Fruit fly (Drosophila melanogaster) whole organism, embryonic: Measurements from ENCODE around the gene 5-HT2B.
A peak's percentile ranks its signal among the peaks of the same experiment; 100 is the strongest.

ENCODE experiments used
- Antp ChIP-seq: fragments of 200-800 bp; sonication (Bioruptor generic); optimal IDR thresholded peaks from 3 replicates; lab custom pipeline; 2016; ENCODE audit warnings: missing biosample characterization, missing genetic modification characterization
- Atf-2 ChIP-seq: fragments of 200-800 bp; sonication (Bioruptor generic); optimal IDR thresholded peaks from 2 replicates; lab custom pipeline; 2016; ENCODE audit warnings: missing biosample characterization, missing genetic modification characterization
- Awh ChIP-seq: fragments of 200-800 bp; sonication (Bioruptor generic); IDR thresholded peaks from 2 replicates; pipeline ENCODE4, ENCODE4 v1.3.6; 2022; ENCODE audit warnings: missing biosample characterization, missing genetic modification characterization
- B-H2 ChIP-seq: fragments of 200-800 bp; sonication (Bioruptor generic); optimal IDR thresholded peaks from 2 replicates; lab custom pipeline; 2018; ENCODE audit warnings: missing biosample characterization, mild to moderate bottlenecking, missing genetic modification characterization
- BEAF-32 ChIP-seq: fragments of 200-800 bp; sonication (Bioruptor generic); optimal IDR thresholded peaks from 3 replicates; lab custom pipeline; 2017; ENCODE audit warnings: missing biosample characterization, missing genetic modification characterization, mild to moderate bottlenecking, moderate library complexity, missing genetic modification reagents
- CG10462 ChIP-seq: fragments of 200-800 bp; sonication (Bioruptor generic); optimal IDR thresholded peaks from 2 replicates; lab custom pipeline; 2016; ENCODE audit warnings: missing biosample characterization, missing genetic modification characterization
- CG10959 ChIP-seq: fragments of 200-800 bp; sonication (Bioruptor generic); IDR thresholded peaks from 2 replicates; pipeline ENCODE4 v1.3.6; 2022; ENCODE audit warnings: missing biosample characterization, missing genetic modification characterization
- CG11695 ChIP-seq: fragments of 200-800 bp; sonication (Bioruptor generic); IDR thresholded peaks from 3 replicates; pipeline ENCODE4 v1.3.6; 2022; ENCODE audit warnings: missing biosample characterization, missing genetic modification characterization
- CG12155 ChIP-seq: fragments of 200-800 bp; sonication (Bioruptor generic); optimal IDR thresholded peaks from 3 replicates; lab custom pipeline; 2016; ENCODE audit warnings: missing biosample characterization, missing genetic modification characterization
- CG15514 ChIP-seq: fragments of 200-800 bp; sonication (Bioruptor generic); optimal IDR thresholded peaks from 3 replicates; lab custom pipeline; 2017; ENCODE audit warnings: missing biosample characterization, missing genetic modification characterization, mild to moderate bottlenecking, moderate library complexity, missing genetic modification reagents
- CG18476 ChIP-seq: fragments of 200-800 bp; sonication (Bioruptor generic); optimal IDR thresholded peaks from 2 replicates; lab custom pipeline; 2016; ENCODE audit warnings: missing biosample characterization, mild to moderate bottlenecking, missing genetic modification characterization
- CG3065 ChIP-seq: fragments of 200-800 bp; sonication (Bioruptor generic); optimal IDR thresholded peaks from 2 replicates; lab custom pipeline; 2016; ENCODE audit warnings: missing biosample characterization, missing genetic modification characterization
- CG33213 ChIP-seq: fragments of 200-800 bp; sonication (Bioruptor generic); optimal IDR thresholded peaks from 3 replicates; lab custom pipeline; 2016; ENCODE audit warnings: missing biosample characterization, missing genetic modification characterization
- CG33557 ChIP-seq: fragments of 200-800 bp; sonication (Bioruptor generic); optimal IDR thresholded peaks from 2 replicates; lab custom pipeline; 2019; ENCODE audit warnings: missing biosample characterization, mild to moderate bottlenecking, missing genetic modification characterization, moderate library complexity
- CG3838 ChIP-seq: fragments of 200-800 bp; sonication (Bioruptor generic); optimal IDR thresholded peaks from 3 replicates; lab custom pipeline; 2016; ENCODE audit warnings: missing biosample characterization, missing genetic modification characterization
- CG4282 ChIP-seq: fragments of 200-800 bp; sonication (Bioruptor generic); optimal IDR thresholded peaks from 2 replicates; lab custom pipeline; 2016; ENCODE audit warnings: missing biosample characterization, missing genetic modification characterization
- CG4424 ChIP-seq: fragments of 200-800 bp; sonication (Bioruptor generic); optimal IDR thresholded peaks from 3 replicates; lab custom pipeline; 2016; ENCODE audit warnings: missing biosample characterization, missing genetic modification characterization
- CG5953 ChIP-seq: fragments of 200-800 bp; sonication (Bioruptor generic); IDR thresholded peaks from 2 replicates; pipeline ENCODE4 v1.3.6; 2022; ENCODE audit warnings: missing biosample characterization, missing genetic modification characterization
- CG6765 ChIP-seq: fragments of 200-800 bp; sonication (Bioruptor generic); optimal IDR thresholded peaks from 3 replicates; lab custom pipeline; 2017; ENCODE audit warnings: missing biosample characterization, mild to moderate bottlenecking, missing genetic modification characterization
- CG6791 ChIP-seq: fragments of 200-800 bp; sonication (Bioruptor generic); IDR thresholded peaks from 3 replicates; pipeline ENCODE4 v1.3.6; 2022; ENCODE audit warnings: missing biosample characterization, missing genetic modification characterization; ENCODE audit not compliant: partially characterized antibody
- CG7745 ChIP-seq: fragments of 200-800 bp; sonication (Bioruptor generic); optimal IDR thresholded peaks from 2 replicates; lab custom pipeline; 2018; ENCODE audit warnings: missing biosample characterization, mild to moderate bottlenecking, missing genetic modification characterization, moderate library complexity
- CG7839 ChIP-seq: fragments of 200-800 bp; sonication (Bioruptor generic); optimal IDR thresholded peaks from 3 replicates; lab custom pipeline; 2018; ENCODE audit warnings: missing biosample characterization, mild to moderate bottlenecking, missing genetic modification characterization, moderate library complexity
- CG9609 ChIP-seq: fragments of 200-800 bp; sonication (Bioruptor generic); optimal IDR thresholded peaks from 3 replicates; lab custom pipeline; 2016; ENCODE audit warnings: missing biosample characterization, missing genetic modification characterization
- CG9797 ChIP-seq: fragments of 200-800 bp; sonication (Bioruptor generic); optimal IDR thresholded peaks from 3 replicates; lab custom pipeline; 2018; ENCODE audit warnings: missing biosample characterization, mild to moderate bottlenecking, missing genetic modification characterization
- CHES-1-like ChIP-seq: fragments of 200-800 bp; sonication (Bioruptor generic); optimal IDR thresholded peaks from 2 replicates; lab custom pipeline; 2016; ENCODE audit warnings: missing biosample characterization, missing genetic modification characterization
- CkIIα-i1 ChIP-seq: fragments of 200-800 bp; sonication (Bioruptor generic); IDR thresholded peaks from 2 replicates; pipeline ENCODE4 v1.3.6; 2022; ENCODE audit warnings: missing biosample characterization, missing genetic modification characterization
- Dll ChIP-seq: fragments of 200-800 bp; sonication (Bioruptor generic); IDR thresholded peaks from 4 replicates; pipeline ENCODE4 v1.3.6; 2022; ENCODE audit warnings: missing biosample characterization, missing genetic modification characterization; ENCODE audit not compliant: partially characterized antibody
- ERR ChIP-seq: fragments of 200-800 bp; sonication (Bioruptor generic); optimal IDR thresholded peaks from 2 replicates; lab custom pipeline; 2016; ENCODE audit warnings: missing biosample characterization, missing genetic modification characterization
- Hr3 ChIP-seq: fragments of 200-800 bp; sonication (Bioruptor generic); optimal IDR thresholded peaks from 3 replicates; lab custom pipeline; 2016; ENCODE audit warnings: missing biosample characterization, missing genetic modification characterization
- Hr51 ChIP-seq, 2 experiments: fragments of 200-800 bp; sonication (Bioruptor generic); optimal IDR thresholded peaks; 2 replicates in 1 of 2; 3 replicates in 1 of 2; lab custom pipeline; 2016 to 2018; ENCODE audit warnings: missing biosample characterization in 2 of 2, missing genetic modification characterization in 2 of 2, mild to moderate bottlenecking in 1 of 2, moderate library complexity in 1 of 2
- Kr ChIP-seq: fragments of 200-800 bp; sonication (Bioruptor generic); optimal IDR thresholded peaks from 2 replicates; lab custom pipeline; 2017; ENCODE audit warnings: missing biosample characterization, mild to moderate bottlenecking, missing genetic modification characterization
- MESR4 ChIP-seq: fragments of 200-800 bp; sonication (Bioruptor generic); optimal IDR thresholded peaks from 2 replicates; lab custom pipeline; 2018; ENCODE audit warnings: missing biosample characterization, mild to moderate bottlenecking, missing genetic modification characterization, moderate library complexity
- NC2β ChIP-seq: fragments of 200-800 bp; sonication (Bioruptor generic); optimal IDR thresholded peaks from 2 replicates; lab custom pipeline; 2016; ENCODE audit warnings: missing biosample characterization, missing genetic modification characterization
- Six4 ChIP-seq: fragments of 200-800 bp; sonication (Bioruptor generic); optimal IDR thresholded peaks from 2 replicates; lab custom pipeline; 2016; ENCODE audit warnings: missing biosample characterization, missing genetic modification characterization
- Sry-β ChIP-seq: fragments of 200-800 bp; sonication (Bioruptor generic); optimal IDR thresholded peaks from 2 replicates; lab custom pipeline; 2018; ENCODE audit warnings: missing biosample characterization, mild to moderate bottlenecking, missing genetic modification characterization, moderate library complexity
- abd-A ChIP-seq: fragments of 200-800 bp; sonication (Bioruptor generic); optimal IDR thresholded peaks from 3 replicates; lab custom pipeline; 2019; ENCODE audit warnings: missing biosample characterization, mild to moderate bottlenecking, missing genetic modification characterization, moderate library complexity
- aop ChIP-seq: fragments of 200-800 bp; sonication (Bioruptor generic); IDR thresholded peaks from 2 replicates; pipeline ENCODE4 v1.3.6; 2022; ENCODE audit warnings: missing biosample characterization, missing genetic modification characterization
- ase ChIP-seq: fragments of 200-800 bp; sonication (Bioruptor generic); IDR thresholded peaks from 3 replicates; pipeline ENCODE4 v1.3.6; 2022; ENCODE audit warnings: missing biosample characterization, missing genetic modification characterization
- az2 ChIP-seq: fragments of 200-800 bp; sonication (Bioruptor generic); optimal IDR thresholded peaks from 3 replicates; lab custom pipeline; 2016; ENCODE audit warnings: missing biosample characterization, missing genetic modification characterization
- caup ChIP-seq: fragments of 200-800 bp; sonication (Bioruptor generic); optimal IDR thresholded peaks from 3 replicates; lab custom pipeline; 2017; ENCODE audit warnings: missing biosample characterization, mild to moderate bottlenecking, missing genetic modification characterization, moderate library complexity; ENCODE audit not compliant: severe bottlenecking
- fu2 ChIP-seq: fragments of 200-800 bp; sonication (Bioruptor generic); optimal IDR thresholded peaks from 2 replicates; lab custom pipeline; 2016; ENCODE audit warnings: missing biosample characterization, missing genetic modification characterization
- hbn ChIP-seq: fragments of 200-800 bp; sonication (Bioruptor generic); IDR thresholded peaks from 2 replicates; pipeline ENCODE4 v1.3.6; 2022; ENCODE audit warnings: missing biosample characterization, missing genetic modification characterization; ENCODE audit not compliant: partially characterized antibody
- insv ChIP-seq, 2 experiments: fragments of 200-800 bp; sonication (Bioruptor generic); optimal IDR thresholded peaks; 3 replicates each; lab custom pipeline; 2016 to 2018; ENCODE audit warnings: missing biosample characterization in 2 of 2, missing genetic modification characterization in 2 of 2
- lilli ChIP-seq: fragments of 200-800 bp; sonication (Bioruptor generic); optimal IDR thresholded peaks from 3 replicates; lab custom pipeline; 2016; ENCODE audit warnings: missing biosample characterization, missing genetic modification characterization
- ssp ChIP-seq: fragments of 200-800 bp; sonication (Bioruptor generic); IDR thresholded peaks from 2 replicates; pipeline ENCODE4 v1.3.6; 2022; ENCODE audit warnings: missing biosample characterization, missing genetic modification characterization
- ttk ChIP-seq: fragments of 200-800 bp; sonication (Bioruptor generic); IDR thresholded peaks from 2 replicates; pipeline ENCODE4 v2.1.2; 2022; ENCODE audit warnings: missing biosample characterization, missing genetic modification characterization
- twi ChIP-seq: fragments of 200-800 bp; optimal IDR thresholded peaks from 2 replicates; lab custom pipeline; 2019; ENCODE audit warnings: missing biosample characterization, mild to moderate bottlenecking, missing genetic modification characterization, moderate library complexity
- unc-4 ChIP-seq: fragments of 200-800 bp; sonication (Bioruptor generic); IDR thresholded peaks from 2 replicates; pipeline ENCODE4 v1.3.6; 2022; ENCODE audit warnings: missing biosample characterization, missing genetic modification characterization; ENCODE audit not compliant: partially characterized antibody
- zf30C ChIP-seq: fragments of 200-800 bp; sonication (Bioruptor generic); optimal IDR thresholded peaks from 3 replicates; lab custom pipeline; 2018; ENCODE audit warnings: missing biosample characterization, mild to moderate bottlenecking, missing genetic modification characterization

5-HT2B gene

dm6 chr3R:8659200-8659897 is 81.3 kb downstream of the 5-HT2B start (continued):
- TF ChIP-seq az2 (GFP tag; lab: Kevin White, UChicago), result peak; percentile 44
- TF ChIP-seq CG33557 (GFP tag; lab: Kevin White, UChicago), result peak; percentile 25
- TF ChIP-seq CG6765 (GFP tag; lab: Kevin White, UChicago), result no peak
- TF ChIP-seq twi, result peak; percentile 73
- peak; percentile 88 for TF ChIP-seq abd-A (tag; lab: Kevin White, UChicago)
- peak; percentile 42; the same call in 1 of the 2 replicates for TF ChIP-seq CG5953 (GFP tag; lab: Robert Waterston, UW)
- TF ChIP-seq insv (GFP tag; optimal IDR thresholded peaks at IDR 0.05; lab: Kevin White, UChicago), result peak in 1 of 2 experiments; percentile 72
- peak; percentile 69 for TF ChIP-seq lilli (GFP tag; lab: Kevin White, UChicago)
- no peak for TF ChIP-seq aop (GFP tag; lab: Robert Waterston, UW)
- no peak for TF ChIP-seq CG3065 (GFP tag; lab: Kevin White, UChicago)
- peak; percentile 77 for TF ChIP-seq CG15514 (GFP tag; lab: Kevin White, UChicago)
- TF ChIP-seq CG9609 (GFP tag; lab: Kevin White, UChicago), result peak; percentile 48
- peak; percentile 37 for TF ChIP-seq Hr3
- TF ChIP-seq BEAF-32, result no peak
- TF ChIP-seq Six4 (GFP tag; lab: Kevin White, UChicago), result peak; percentile 32
- TF ChIP-seq CG9797 (GFP tag; lab: Kevin White, UChicago), result no peak
- no peak for TF ChIP-seq ase (GFP tag; lab: Robert Waterston, UW)
- TF ChIP-seq Atf-2 (GFP tag; lab: Kevin White, UChicago), result no peak
- TF ChIP-seq CG7839, result peak; percentile 68
- no peak for TF ChIP-seq unc-4
- peak; percentile 29 for TF ChIP-seq fu2 (GFP tag; lab: Kevin White, UChicago)
- TF ChIP-seq CG10959, result no peak
- no peak for TF ChIP-seq Dll (GFP tag; lab: Robert Waterston, UW)
- TF ChIP-seq B-H2 (GFP tag; lab: Kevin White, UChicago), result peak; percentile 68
- TF ChIP-seq NC2β, result peak; percentile 41
- peak; percentile 31 for TF ChIP-seq CG33213 (GFP tag; lab: Kevin White, UChicago)
- no peak for TF ChIP-seq ssp (GFP tag; lab: Robert Waterston, UW)
- peak; percentile 65 for TF ChIP-seq caup
- peak; percentile 33 for TF ChIP-seq Antp (GFP tag; lab: Kevin White, UChicago)
- peak; percentile 14 to 67 for TF ChIP-seq Hr51 (GFP tag; optimal IDR thresholded peaks at IDR 0.05; lab: Kevin White, UChicago)
- TF ChIP-seq zf30C (GFP tag; lab: Kevin White, UChicago), result no peak
- TF ChIP-seq Awh (GFP tag; lab: Robert Waterston, UW), result peak; percentile 47; the same call in 1 of the 2 replicates
- peak; percentile 13 for TF ChIP-seq CG18476
- peak; percentile 37 for TF ChIP-seq CG4282 (GFP tag; lab: Kevin White, UChicago)
- no peak for TF ChIP-seq CG10462 (GFP tag; lab: Kevin White, UChicago)
- peak; percentile 37 for TF ChIP-seq CG3838 (GFP tag; lab: Kevin White, UChicago)
- TF ChIP-seq CkIIα-i1 (GFP tag; lab: Robert Waterston, UW), result no peak
- peak; percentile 58; the same call in 2 of the 3 replicates for TF ChIP-seq CG11695 (GFP tag; lab: Robert Waterston, UW)
- no peak for TF ChIP-seq Kr
- TF ChIP-seq CG6791 (GFP tag; lab: Robert Waterston, UW), result no peak
- no peak for TF ChIP-seq Sry-β (GFP tag; lab: Kevin White, UChicago)
- TF ChIP-seq CG12155, result peak; percentile 48
- peak; percentile 19 for TF ChIP-seq ERR (GFP tag; lab: Kevin White, UChicago)
- TF ChIP-seq CHES-1-like (GFP tag; lab: Kevin White, UChicago), result peak; percentile 61
- no peak for TF ChIP-seq CG7745 (tag; lab: Kevin White, UChicago)
- TF ChIP-seq CG4424, result peak; percentile 35
- TF ChIP-seq MESR4 (GFP tag; lab: Kevin White, UChicago), result peak; percentile 33
- no peak for TF ChIP-seq hbn (GFP tag; lab: Robert Waterston, UW)
- TF ChIP-seq ttk (GFP tag; lab: Robert Waterston, UW), result peak; percentile 28; the same call in 1 of the 2 replicates
